Fruit fly (Drosophila melanogaster) S2 (cell line): ENCODE measurements around the gene CG17776.

Source experiments
- CG8478 ChIP-seq: fragments of >200 bp; optimal IDR thresholded peaks from 2 replicates; lab custom pipeline; 2018
- CTCF ChIP-seq, 2 experiments: fragments of >200 bp; optimal IDR thresholded peaks; 2 replicates each; lab custom pipeline; 2018

CG17776 gene

DNA sequence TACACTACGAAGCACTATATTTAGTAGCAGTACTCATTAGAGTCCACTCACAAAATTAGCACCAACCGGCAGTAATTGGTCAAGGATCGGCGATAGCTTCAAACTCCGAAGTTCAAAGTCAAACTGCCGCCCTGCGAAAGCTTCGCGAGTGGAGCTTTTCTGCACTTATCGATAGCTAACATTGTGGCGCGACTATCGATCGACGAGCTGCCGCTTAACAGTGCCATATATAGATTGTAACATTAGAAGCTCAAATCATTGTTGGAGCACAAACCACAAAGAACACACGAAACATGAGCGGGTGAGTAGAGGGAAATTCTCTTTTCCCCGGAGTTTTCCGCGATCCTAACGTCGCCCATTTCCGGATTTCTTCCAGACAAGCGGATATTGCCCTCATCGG lies 39.4 kb upstream of the CG17776 start, which contains the start of gene Pgd:
Gene Pgd (plus strand): TSS at position 23 of the 400 bp plus-strand sequence.
- TF ChIP-seq CG8478 (no peak), CTCF (optimal IDR thresholded peaks at IDR 0.05; lab: Kevin White, UChicago) (no peak)

DNA sequence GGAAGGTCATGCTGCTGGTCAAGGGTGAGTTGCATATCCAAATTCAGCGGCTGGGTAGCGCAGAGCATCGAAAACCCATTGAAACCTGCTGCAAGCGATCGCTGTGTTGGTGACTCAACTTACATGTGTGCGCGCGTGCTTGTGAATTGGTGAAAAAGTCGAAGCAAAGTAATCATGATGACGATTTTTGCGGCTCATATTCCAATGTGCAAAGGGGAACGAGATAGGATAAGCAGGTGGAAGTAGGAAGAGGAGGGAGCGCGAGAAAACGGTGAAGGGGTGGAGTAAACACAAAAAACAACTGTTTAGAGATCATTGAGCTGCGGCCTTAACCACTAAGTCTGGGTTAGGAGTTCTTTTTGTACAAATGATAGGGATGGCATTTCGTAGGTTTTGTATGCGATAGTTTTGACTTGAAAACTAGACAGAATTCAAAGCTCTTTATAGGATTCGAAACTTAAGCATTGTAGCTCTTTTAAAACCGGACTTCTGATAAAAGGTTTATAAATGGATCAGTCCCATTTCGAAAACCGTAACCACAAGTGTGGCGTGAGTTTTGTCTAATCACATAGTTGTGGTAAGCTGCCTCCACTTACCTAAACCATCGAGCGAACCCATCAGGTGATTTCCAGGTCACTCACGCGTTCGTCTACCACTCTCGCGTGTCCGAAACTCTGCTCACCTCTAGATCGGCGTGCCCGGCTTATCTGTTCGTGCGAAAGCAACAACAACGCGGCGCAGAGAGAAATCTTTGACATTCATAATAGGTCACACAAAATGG lies 38.6 kb upstream of the CG17776 start:
- TF ChIP-seq CG8478: no peak
- TF ChIP-seq CTCF (optimal IDR thresholded peaks at IDR 0.05; lab: Kevin White, UChicago): no peak

DNA sequence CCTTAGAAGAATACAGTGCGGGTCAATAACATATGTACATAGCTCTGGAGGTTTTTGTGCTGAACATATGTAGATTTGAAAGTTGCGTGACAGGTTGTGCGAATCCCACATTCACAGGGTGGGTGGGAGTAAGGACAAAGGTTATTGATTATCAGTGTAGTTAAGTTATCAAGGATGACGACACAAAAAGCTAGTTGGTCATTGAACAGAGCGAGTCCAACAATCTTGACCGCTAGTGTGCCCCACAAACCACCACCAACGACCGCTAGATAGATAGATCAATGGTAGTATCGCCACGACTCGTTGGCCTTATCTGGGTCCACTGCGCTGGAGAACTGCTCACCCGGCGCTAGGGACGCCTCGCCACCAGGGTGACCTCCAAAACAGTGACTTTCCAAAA lies 38.0 kb upstream of the CG17776 start:
- TF ChIP-seq CG8478 (no peak), CTCF (optimal IDR thresholded peaks at IDR 0.05; lab: Kevin White, UChicago) (no peak)

DNA sequence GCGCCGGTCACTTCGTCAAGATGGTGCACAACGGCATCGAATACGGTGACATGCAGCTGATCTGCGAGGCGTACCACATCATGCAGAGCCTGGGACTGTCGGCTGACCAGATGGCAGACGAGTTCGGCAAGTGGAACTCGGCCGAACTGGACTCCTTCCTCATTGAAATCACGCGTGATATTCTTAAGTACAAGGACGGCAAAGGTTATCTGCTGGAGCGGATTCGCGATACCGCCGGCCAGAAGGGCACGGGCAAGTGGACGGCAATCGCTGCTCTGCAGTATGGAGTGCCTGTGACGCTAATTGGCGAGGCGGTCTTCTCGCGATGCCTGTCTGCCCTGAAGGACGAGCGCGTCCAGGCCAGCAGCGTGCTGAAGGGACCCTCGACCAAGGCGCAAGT lies 37.0 kb upstream of the CG17776 start:
- TF ChIP-seq CTCF (optimal IDR thresholded peaks at IDR 0.05; lab: Kevin White, UChicago) (no peak), CG8478 (no peak)

DNA sequence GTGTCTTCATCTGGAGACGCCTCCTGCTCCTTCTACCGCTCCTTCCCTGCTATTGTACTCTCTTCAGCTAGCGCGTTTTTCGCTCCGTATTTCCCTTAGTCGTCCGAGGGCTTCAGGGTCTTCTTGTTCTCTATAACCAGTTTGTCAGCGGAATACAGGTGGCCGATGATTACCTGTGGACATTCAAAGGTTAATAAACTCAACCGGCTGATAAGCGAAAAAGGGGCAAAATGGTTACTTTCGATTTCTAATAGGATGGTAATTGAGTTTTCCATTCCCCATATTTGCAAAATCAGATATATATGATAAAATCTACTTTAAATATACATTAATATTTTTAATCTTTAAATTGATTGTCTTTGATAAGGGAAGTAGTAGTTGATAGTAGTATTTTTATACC lies 35.9 kb upstream of the CG17776 start:
- TF ChIP-seq CG8478: no peak
- TF ChIP-seq CTCF (optimal IDR thresholded peaks at IDR 0.05; lab: Kevin White, UChicago): no peak

DNA sequence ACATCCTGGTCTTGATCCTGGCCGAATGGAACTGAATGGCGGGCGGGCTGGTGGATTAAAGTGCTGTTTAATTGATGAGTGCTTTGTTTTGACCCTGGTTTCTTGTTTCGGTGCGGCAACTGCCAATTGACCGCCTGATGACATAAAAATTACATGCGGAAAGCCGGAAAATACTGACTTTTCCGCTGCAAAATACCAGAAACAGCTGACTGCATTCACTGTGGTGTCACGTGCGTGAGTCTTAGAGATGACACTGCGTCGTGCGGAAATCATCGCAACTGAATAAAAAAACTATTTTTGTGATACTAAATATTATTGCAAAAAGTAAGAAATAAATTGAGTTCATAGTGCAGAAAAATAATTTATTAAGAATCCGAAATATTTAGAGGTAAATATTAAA lies 35.0 kb upstream of the CG17776 start, which contains the start of gene bcn92:
Gene bcn92 (minus strand): TSS at position 170 of the 400 bp plus-strand sequence.
- TF ChIP-seq CTCF (optimal IDR thresholded peaks at IDR 0.05; lab: Kevin White, UChicago) (peak in 1 of 2 experiments; percentile 15), CG8478 (no peak)

DNA sequence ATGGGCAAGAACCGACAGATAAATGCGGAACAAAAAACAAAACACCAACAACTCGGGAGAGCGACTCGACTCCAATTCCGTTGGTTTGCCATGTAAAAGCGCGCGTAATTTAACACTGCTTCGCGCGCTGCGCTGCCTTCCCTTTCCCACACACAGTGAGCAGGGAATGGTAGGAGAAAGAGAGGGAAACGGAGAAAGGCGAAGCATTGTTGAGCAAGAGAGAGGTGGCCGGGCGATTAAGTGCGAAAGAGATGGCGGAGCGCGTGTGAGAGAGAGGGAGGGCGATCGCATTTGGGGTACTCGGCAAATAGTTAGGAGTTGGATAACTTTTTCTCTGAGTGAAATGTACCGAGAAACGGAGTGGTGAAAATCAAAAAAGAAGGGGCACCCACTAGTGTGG lies 28.7 kb upstream of the CG17776 start:
- TF ChIP-seq CTCF (optimal IDR thresholded peaks at IDR 0.05; lab: Kevin White, UChicago): peak; percentile 11 to 42
- TF ChIP-seq CG8478: no peak

DNA sequence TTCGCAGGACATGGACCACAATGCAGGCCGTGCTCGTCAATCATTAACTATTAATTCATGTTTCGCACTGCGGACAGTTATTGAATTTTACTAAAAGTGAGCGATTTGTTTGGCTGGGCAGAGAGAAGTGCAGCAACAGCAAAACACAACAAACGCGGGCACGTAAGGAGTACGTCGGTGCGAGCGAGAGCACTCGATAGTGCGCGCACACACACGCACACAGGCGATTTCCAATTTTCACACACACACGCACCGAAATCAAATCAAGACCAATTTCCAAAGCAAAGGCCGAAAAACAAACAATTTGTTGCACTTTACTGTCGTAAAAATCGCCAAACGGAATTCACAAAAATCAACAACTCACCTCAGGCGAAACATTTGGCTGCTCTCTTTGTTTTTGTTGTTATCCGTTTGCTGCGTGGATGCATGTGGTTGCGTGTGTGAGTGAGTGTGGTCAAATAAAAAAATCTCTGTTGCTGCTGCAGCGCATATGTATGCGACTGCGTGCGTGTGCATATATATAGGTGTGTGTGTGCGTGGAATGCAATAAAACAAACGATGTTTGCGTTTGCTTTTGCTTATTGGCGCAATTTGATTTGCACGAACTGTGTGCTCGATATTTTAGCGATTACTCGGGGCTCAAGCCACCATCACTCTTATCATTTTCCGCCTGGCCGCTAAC lies 26.5 kb upstream of the CG17776 start:
- TF ChIP-seq CTCF (optimal IDR thresholded peaks at IDR 0.05; lab: Kevin White, UChicago) (no peak), CG8478 (peak; percentile 49)

DNA sequence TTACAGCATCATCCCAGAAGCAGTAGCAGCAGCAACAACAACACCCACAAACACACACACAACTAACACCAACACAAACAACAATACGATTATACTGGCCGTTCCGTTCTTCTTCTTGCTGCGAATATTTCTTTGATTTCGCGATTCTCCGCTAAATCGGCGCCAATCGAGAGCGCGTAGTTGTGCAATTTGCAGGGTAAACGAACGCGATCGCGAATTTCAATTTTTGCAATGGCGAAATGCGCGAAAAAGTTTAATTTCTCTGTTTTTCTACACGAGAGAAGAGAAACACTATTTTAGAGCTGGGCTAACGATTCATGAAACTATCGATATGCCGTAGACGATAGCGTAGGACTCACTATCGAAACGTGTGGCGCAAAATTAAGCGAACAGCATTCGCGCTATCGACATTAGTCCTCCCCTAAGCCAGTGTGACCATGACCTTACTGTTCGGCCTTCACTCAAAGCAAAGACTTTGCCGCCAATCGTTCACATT lies 25.8 kb upstream of the CG17776 start, which contains the start of gene wapl:
Gene wapl (minus strand): TSS at position 316 of the 496 bp plus-strand sequence.
- TF ChIP-seq CTCF (optimal IDR thresholded peaks at IDR 0.05; lab: Kevin White, UChicago) (peak; percentile 2 to 35), CG8478 (no peak)

DNA sequence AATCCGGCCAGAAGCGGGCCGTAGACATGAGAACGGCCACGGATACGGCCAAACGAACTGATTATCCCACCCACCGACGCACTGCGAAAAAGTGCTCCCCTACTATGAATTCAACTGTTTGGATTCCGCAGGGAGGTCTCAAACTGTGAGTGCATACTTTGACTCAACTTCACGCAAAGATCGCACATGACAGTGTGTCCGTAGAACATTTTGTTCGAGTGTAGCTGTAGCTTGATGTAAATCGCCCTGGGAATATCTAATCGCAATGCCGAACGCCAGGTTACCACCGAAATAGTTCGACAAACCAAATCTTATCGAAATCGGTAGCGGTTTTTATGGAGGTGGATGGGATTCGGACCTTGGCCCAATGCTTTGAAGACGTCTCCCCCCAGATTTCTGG lies 23.5 kb upstream of the CG17776 start:
- TF ChIP-seq CTCF (optimal IDR thresholded peaks at IDR 0.05; lab: Kevin White, UChicago) (no peak), CG8478 (no peak)

DNA sequence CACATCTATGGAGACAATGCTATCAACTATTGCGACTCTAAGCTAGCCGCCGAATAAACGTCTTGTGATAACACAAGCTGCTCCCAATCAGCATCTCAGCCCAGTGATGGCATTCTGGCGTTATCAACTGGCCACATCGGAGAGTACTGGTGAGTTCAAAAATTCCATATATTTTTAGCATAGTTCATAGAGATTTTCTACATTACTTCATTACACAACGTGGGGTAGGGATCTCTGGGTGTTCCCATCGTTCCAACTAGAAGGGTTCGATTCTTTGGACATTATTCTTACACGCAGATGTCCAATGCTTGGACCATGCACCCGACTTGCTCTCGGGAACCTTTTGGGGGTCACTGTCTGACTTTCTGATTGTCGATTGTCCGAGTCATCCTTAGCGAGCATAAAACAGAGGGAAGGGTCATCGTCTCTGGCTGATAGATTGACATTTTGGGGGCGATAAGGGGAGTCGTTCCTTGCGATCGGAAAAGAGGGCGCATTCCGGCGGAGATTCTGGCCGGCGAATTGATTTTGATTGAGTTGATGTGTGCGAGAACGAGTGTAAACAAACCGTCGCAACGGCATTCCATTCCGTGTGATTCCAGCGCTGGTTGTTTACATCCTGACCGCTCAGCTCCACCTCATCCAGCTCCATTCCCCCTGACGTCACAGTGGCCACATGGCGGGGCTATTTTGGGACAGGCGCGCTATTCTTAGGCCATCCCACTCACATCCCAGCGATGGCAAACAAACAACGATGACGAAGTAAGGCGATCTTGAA lies 22.2 kb upstream of the CG17776 start, which contains the start of the genes Cyp4d1 and CG3630:
Gene Cyp4d1 (minus strand): TSS at position 51 of the 778 bp plus-strand sequence.
Gene CG3630 (plus strand): TSS at position 67 of the 778 bp plus-strand sequence.
- TF ChIP-seq CTCF (optimal IDR thresholded peaks at IDR 0.05; lab: Kevin White, UChicago) (no peak), CG8478 (no peak)

DNA sequence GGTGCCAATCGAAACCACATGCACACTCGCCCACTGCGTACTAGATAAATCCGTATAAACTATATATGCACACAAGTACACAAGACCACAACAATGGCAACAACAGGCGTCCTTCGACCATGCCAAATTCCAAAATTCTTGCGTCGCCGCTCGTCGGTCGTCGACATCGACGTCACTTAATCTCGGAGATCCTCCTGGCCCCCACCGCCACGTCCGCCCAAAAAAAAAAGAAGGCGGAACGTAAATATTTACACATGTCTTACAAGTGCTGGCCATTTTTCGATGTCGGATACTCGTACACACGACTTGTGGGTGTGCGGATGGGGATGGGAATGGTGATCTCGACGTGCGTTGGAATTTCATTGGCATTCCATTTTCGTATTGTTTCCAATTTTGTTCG lies 21.2 kb upstream of the CG17776 start:
- TF ChIP-seq CTCF (optimal IDR thresholded peaks at IDR 0.05; lab: Kevin White, UChicago): no peak
- no peak for TF ChIP-seq CG8478

DNA sequence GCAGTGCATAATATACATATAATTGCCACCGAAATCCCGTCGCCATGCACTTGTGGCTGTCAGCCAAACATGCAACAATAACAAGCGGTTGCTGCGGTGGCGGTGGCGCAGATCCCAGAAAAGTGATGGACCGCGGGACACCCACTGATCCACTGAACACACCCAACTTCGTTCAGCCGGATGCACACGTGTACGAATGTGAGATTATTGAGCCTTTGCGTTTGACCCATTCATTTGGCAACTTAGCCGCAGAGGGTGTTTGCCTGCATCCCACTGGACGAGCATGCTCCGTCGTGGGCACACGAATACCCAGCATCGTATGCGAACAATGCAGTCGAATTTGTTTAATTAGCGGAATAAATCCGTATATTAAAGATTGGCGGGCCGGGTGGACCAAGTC lies 19.1 kb upstream of the CG17776 start:
- TF ChIP-seq CTCF (optimal IDR thresholded peaks at IDR 0.05; lab: Kevin White, UChicago): no peak
- TF ChIP-seq CG8478: no peak

DNA sequence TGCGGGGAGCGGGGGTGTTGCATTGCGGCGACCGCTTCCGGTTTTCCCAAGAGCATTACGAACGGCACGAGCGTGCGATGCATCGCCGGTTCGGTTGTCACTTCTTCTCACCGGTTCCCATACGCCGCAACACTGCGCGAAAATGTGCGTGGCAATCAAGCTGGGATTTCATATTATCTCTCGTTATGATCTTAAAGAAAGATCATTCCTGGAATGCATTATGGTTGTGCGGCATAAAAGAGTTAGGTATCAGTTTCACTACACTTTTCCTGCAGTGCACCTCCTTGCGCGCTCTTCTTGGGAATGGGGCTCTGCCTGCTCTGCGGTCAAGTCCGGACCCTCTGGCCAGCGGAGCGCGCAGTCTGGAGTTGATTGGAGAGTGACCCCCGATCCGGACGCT lies 18.4 kb upstream of the CG17776 start:
- TF ChIP-seq CG8478 (no peak), CTCF (optimal IDR thresholded peaks at IDR 0.05; lab: Kevin White, UChicago) (no peak)
